Fruit fly (Drosophila melanogaster) whole organism, pupa: ENCODE data around the gene Cp18.

ENCODE experiments used
- CG10348 ChIP-seq: fragments of 200-800 bp; sonication (Bioruptor generic); IDR thresholded peaks from 2 replicates; pipeline ENCODE4 v1.3.6; 2022; ENCODE audit warnings: missing biosample characterization, missing genetic modification characterization
- CG12605 ChIP-seq: fragments of 200-800 bp; sonication (Bioruptor generic); IDR thresholded peaks from 2 replicates; pipeline ENCODE4 v1.3.6; 2022; ENCODE audit warnings: missing biosample characterization, missing genetic modification characterization
- CG13204 ChIP-seq: fragments of 200-800 bp; sonication (Bioruptor generic); optimal IDR thresholded peaks from 2 replicates; lab custom pipeline; 2018; ENCODE audit warnings: missing biosample characterization, mild to moderate bottlenecking, missing genetic modification characterization, moderate library complexity
- CG14655 ChIP-seq: fragments of 200-800 bp; sonication (Bioruptor generic); optimal IDR thresholded peaks from 3 replicates; lab custom pipeline; 2017; ENCODE audit warnings: mild to moderate bottlenecking, missing biosample characterization, missing genetic modification reagents, missing genetic modification characterization
- CG15710 ChIP-seq: fragments of 200-800 bp; sonication (Bioruptor generic); optimal IDR thresholded peaks from 2 replicates; lab custom pipeline; 2018; ENCODE audit warnings: missing biosample characterization, mild to moderate bottlenecking, missing genetic modification characterization, moderate library complexity
- CG17806 ChIP-seq: fragments of 200-800 bp; sonication (Bioruptor generic); optimal IDR thresholded peaks from 2 replicates; lab custom pipeline; 2018; ENCODE audit warnings: missing biosample characterization, mild to moderate bottlenecking, missing genetic modification characterization, moderate library complexity
- CG32121 ChIP-seq: fragments of 200-800 bp; sonication (Bioruptor generic); IDR thresholded peaks from 2 replicates; pipeline ENCODE4 v1.3.6; 2022; ENCODE audit warnings: missing biosample characterization, missing genetic modification characterization
- CG34367 ChIP-seq: fragments of 200-800 bp; sonication (Bioruptor generic); optimal IDR thresholded peaks from 2 replicates; lab custom pipeline; 2018; ENCODE audit warnings: missing biosample characterization, mild to moderate bottlenecking, missing genetic modification characterization
- CG4496 ChIP-seq: fragments of 200-800 bp; sonication (Bioruptor generic); IDR thresholded peaks from 3 replicates; pipeline ENCODE4 v1.3.6; 2022; ENCODE audit warnings: missing biosample characterization, missing genetic modification characterization
- CG8159 ChIP-seq: fragments of 200-800 bp; sonication (Bioruptor generic); optimal IDR thresholded peaks from 3 replicates; lab custom pipeline; 2018; ENCODE audit warnings: missing biosample characterization, mild to moderate bottlenecking, missing genetic modification characterization, moderate library complexity
- CG8301 ChIP-seq: fragments of 200-800 bp; sonication (Bioruptor generic); optimal IDR thresholded peaks from 2 replicates; lab custom pipeline; 2018; ENCODE audit warnings: missing biosample characterization, mild to moderate bottlenecking, missing genetic modification characterization
- CG9948 ChIP-seq: fragments of 200-800 bp; sonication (Bioruptor generic); optimal IDR thresholded peaks from 2 replicates; lab custom pipeline; 2018; ENCODE audit warnings: missing biosample characterization, mild to moderate bottlenecking, missing genetic modification characterization, moderate library complexity
- D1 ChIP-seq: fragments of 200-800 bp; sonication (Bioruptor generic); optimal IDR thresholded peaks from 2 replicates; lab custom pipeline; 2018; ENCODE audit warnings: missing biosample characterization, mild to moderate bottlenecking, missing genetic modification characterization, moderate library complexity
- EcR ChIP-seq: fragments of 200-800 bp; sonication (Bioruptor generic); optimal IDR thresholded peaks from 3 replicates; lab custom pipeline; 2019; ENCODE audit warnings: missing biosample characterization, missing genetic modification characterization, mild to moderate bottlenecking, moderate library complexity, missing genetic modification reagents
- Ets98B ChIP-seq: fragments of 200-800 bp; sonication (Bioruptor generic); IDR thresholded peaks from 2 replicates; pipeline ENCODE4 v1.3.6; 2022; ENCODE audit warnings: missing biosample characterization, missing genetic modification characterization
- Pif1A ChIP-seq: fragments of 200-800 bp; sonication (Bioruptor generic); optimal IDR thresholded peaks from 3 replicates; lab custom pipeline; 2016; ENCODE audit warnings: missing biosample characterization, missing genetic modification characterization
- Pif1B ChIP-seq: fragments of 200-800 bp; sonication (Bioruptor generic); optimal IDR thresholded peaks from 3 replicates; lab custom pipeline; 2016; ENCODE audit warnings: missing biosample characterization, missing genetic modification characterization
- Snoo ChIP-seq: fragments of 200-800 bp; sonication (Bioruptor generic); optimal IDR thresholded peaks from 3 replicates; lab custom pipeline; 2017; ENCODE audit warnings: missing biosample characterization, mild to moderate bottlenecking, missing genetic modification characterization, inconsistent platforms
- fd96Ca ChIP-seq: fragments of 200-800 bp; sonication (Bioruptor generic); IDR thresholded peaks from 3 replicates; pipeline ENCODE4 v1.3.6; 2022; ENCODE audit warnings: missing biosample characterization, missing genetic modification characterization
- gl ChIP-seq: fragments of 200-800 bp; sonication (Bioruptor generic); optimal IDR thresholded peaks from 2 replicates; lab custom pipeline; 2018; ENCODE audit warnings: missing biosample characterization, mild to moderate bottlenecking, missing genetic modification characterization
- rn ChIP-seq: fragments of 200-800 bp; sonication (Bioruptor generic); IDR thresholded peaks from 2 replicates; pipeline ENCODE4 v1.3.6; 2022; ENCODE audit warnings: missing biosample characterization, missing genetic modification characterization

Gene Cp18

DNA sequence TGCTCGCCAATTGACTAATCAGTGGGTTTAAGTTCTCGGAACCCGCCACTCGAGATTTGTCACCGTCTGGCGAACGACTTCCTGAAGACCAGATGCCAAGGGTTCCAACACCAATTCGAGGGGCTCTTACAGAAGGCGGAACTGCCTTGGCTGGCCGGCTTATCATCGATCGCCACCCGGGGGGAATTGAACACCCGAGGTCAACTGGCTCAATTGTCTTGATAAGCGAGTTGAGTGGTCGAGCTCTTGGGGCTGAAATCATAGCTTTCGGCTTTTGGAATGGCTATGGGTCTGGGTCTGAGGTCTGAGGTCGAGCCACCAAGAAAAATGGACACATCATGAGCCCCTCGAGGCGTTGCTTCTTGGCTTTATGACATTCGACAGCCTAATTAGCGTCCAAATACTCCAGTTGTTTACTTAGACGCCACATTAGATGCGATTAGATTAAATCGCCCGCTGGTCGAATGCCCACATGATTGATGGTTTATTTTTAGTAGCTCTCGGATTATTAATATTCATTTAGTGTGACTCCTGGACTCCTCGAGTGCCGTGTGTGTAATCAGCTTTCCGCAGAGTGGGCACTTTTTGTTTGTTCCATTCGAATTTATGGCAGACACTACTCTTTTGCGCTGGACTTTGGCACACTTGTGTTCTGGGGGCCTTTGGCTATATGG, 28.0 kb upstream of the Cp18 start:
- TF ChIP-seq fd96Ca (GFP tag; lab: Robert Waterston, UW) (peak; percentile 19; the same call in 1 of the 3 replicates), CG9948 (tag; lab: Kevin White, UChicago) (no peak), CG4496 (GFP tag; lab: Robert Waterston, UW) (0 out of 3 replicates have a peak, but pooled peaks have one; percentile 33), CG32121 (GFP tag; lab: Robert Waterston, UW) (no peak)

dm6 chr3L:8699612-8700011, 27.0 kb upstream of the Cp18 start:
- 0 out of 3 replicates have a peak, but pooled peaks have one; percentile 13 for TF ChIP-seq fd96Ca (GFP tag; lab: Robert Waterston, UW)
- TF ChIP-seq CG32121 (GFP tag; lab: Robert Waterston, UW): peak; percentile 32; the same call in 1 of the 2 replicates
- TF ChIP-seq gl: no peak
- TF ChIP-seq EcR (GFP tag; lab: Kevin White, UChicago): peak; percentile 82

dm6 chr3L:8700054-8700642, 26.4 kb upstream of the Cp18 start:
- TF ChIP-seq CG8301 (tag; lab: Kevin White, UChicago) (no peak), CG32121 (GFP tag; lab: Robert Waterston, UW) (no peak), Pif1A (GFP tag; lab: Kevin White, UChicago) (no peak), EcR (GFP tag; lab: Kevin White, UChicago) (peak; percentile 37), CG13204 (peak; percentile 47), CG12605 (GFP tag; lab: Robert Waterston, UW) (no peak), CG17806 (tag; lab: Kevin White, UChicago) (no peak)
- TF ChIP-seq, all 21 proteins: peak for 2

- TF ChIP-seq CG10348: no peak
- TF ChIP-seq CG34367 (tag; lab: Kevin White, UChicago): peak; percentile 77
- TF ChIP-seq CG4496 (GFP tag; lab: Robert Waterston, UW): peak; percentile 59
- TF ChIP-seq CG15710 (tag; lab: Kevin White, UChicago): peak; percentile 71
- TF ChIP-seq EcR (GFP tag; lab: Kevin White, UChicago): no peak
- TF ChIP-seq gl: peak; percentile 20
- TF ChIP-seq fd96Ca (GFP tag; lab: Robert Waterston, UW): peak; percentile 34; the same call in 1 of the 3 replicates
- peak; percentile 67 for TF ChIP-seq CG17806 (tag; lab: Kevin White, UChicago)
- no peak for TF ChIP-seq CG13204
- peak; percentile 18 for TF ChIP-seq Snoo
- TF ChIP-seq Pif1A (GFP tag; lab: Kevin White, UChicago): peak; percentile 44
- TF ChIP-seq Ets98B: peak; percentile 62; the same call in 1 of the 2 replicates
- peak; percentile 76 for TF ChIP-seq CG8159 (tag; lab: Kevin White, UChicago)
- TF ChIP-seq CG8301 (tag; lab: Kevin White, UChicago): peak; percentile 60
- TF ChIP-seq CG32121 (GFP tag; lab: Robert Waterston, UW): peak; percentile 64; the same call in 1 of the 2 replicates
- TF ChIP-seq Pif1B (GFP tag; lab: Kevin White, UChicago): peak; percentile 35
- TF ChIP-seq CG14655 (GFP tag; lab: Kevin White, UChicago): peak; percentile 68
- TF ChIP-seq CG9948 (tag; lab: Kevin White, UChicago): peak; percentile 76
- no peak for TF ChIP-seq CG12605 (GFP tag; lab: Robert Waterston, UW)
- peak; percentile 22; the same call in 1 of the 2 replicates for TF ChIP-seq rn (GFP tag; lab: Robert Waterston, UW)
- peak; percentile 49 for TF ChIP-seq D1 (tag; lab: Kevin White, UChicago)
These were observed 25.9 kb upstream of the Cp18 start for dm6 chr3L:8700643-8701208.

dm6 chr3L:8701697-8702349, 24.8 kb upstream of the Cp18 start:
- TF ChIP-seq CG10348: no peak
- TF ChIP-seq CG4496 (GFP tag; lab: Robert Waterston, UW): no peak
- peak; percentile 88 for TF ChIP-seq CG15710 (tag; lab: Kevin White, UChicago)
- peak; percentile 72 for TF ChIP-seq Snoo
- TF ChIP-seq CG14655 (GFP tag; lab: Kevin White, UChicago): peak; percentile 12
- peak; percentile 91 for TF ChIP-seq CG8159 (tag; lab: Kevin White, UChicago)
- TF ChIP-seq CG9948 (tag; lab: Kevin White, UChicago): peak; percentile 79
- TF ChIP-seq CG34367 (tag; lab: Kevin White, UChicago): peak; percentile 58
- peak; percentile 64 for TF ChIP-seq Pif1A (GFP tag; lab: Kevin White, UChicago)
- TF ChIP-seq Ets98B: no peak
- TF ChIP-seq CG13204: peak; percentile 16
- peak; percentile 18 for TF ChIP-seq gl
- TF ChIP-seq CG17806 (tag; lab: Kevin White, UChicago): peak; percentile 74
- TF ChIP-seq EcR (GFP tag; lab: Kevin White, UChicago): peak; percentile 22
- no peak for TF ChIP-seq CG32121 (GFP tag; lab: Robert Waterston, UW)
- TF ChIP-seq Pif1B (GFP tag; lab: Kevin White, UChicago): peak; percentile 56
- TF ChIP-seq D1 (tag; lab: Kevin White, UChicago): peak; percentile 80
